Worm (Caenorhabditis elegans) whole organism, young adult: ENCODE data around the gene tmbi-4.
A peak's percentile ranks its signal among the peaks of the same experiment; 100 is the strongest.

Experiments
- B0019.2 ChIP-seq: fragments of 200-800 bp; sonication (Bioruptor generic); conservative IDR thresholded peaks from 2 replicates; pipeline ENCODE4 v1.3.6; 2022; ENCODE audit warnings: missing genetic modification reagents, missing genetic modification characterization, missing compliant biosample characterization
- B0035.1 ChIP-seq: sonication (generic microtip); optimal IDR thresholded peaks from 2 replicates; lab custom pipeline; 2016; ENCODE audit warnings: missing genetic modification characterization, mild to moderate bottlenecking, missing compliant biosample characterization, missing genotype, missing genetic modification reagents
- C17E4.6 ChIP-seq: fragments of 200-800 bp; sonication (Bioruptor generic); IDR thresholded peaks from 2 replicates; pipeline ENCODE4 v1.3.6; 2022; ENCODE audit warnings: missing genetic modification reagents, missing genetic modification characterization, missing compliant biosample characterization
- F10E7.11 ChIP-seq: sonication (generic microtip); optimal IDR thresholded peaks from 2 replicates; lab custom pipeline; 2017; ENCODE audit warnings: mild to moderate bottlenecking, missing genetic modification characterization, moderate library complexity, missing compliant biosample characterization
- F39B2.1 ChIP-seq: fragments of 200-800 bp; sonication (Bioruptor generic); IDR thresholded peaks from 2 replicates; pipeline ENCODE4 v1.3.6; 2022; ENCODE audit warnings: missing genetic modification reagents, missing genetic modification characterization, missing compliant biosample characterization
- F52B5.7 ChIP-seq: sonication (generic microtip); optimal IDR thresholded peaks from 2 replicates; lab custom pipeline; 2016; ENCODE audit warnings: mild to moderate bottlenecking, missing genetic modification characterization, missing compliant biosample characterization
- K11D2.4 ChIP-seq: fragments of 200-800 bp; sonication (Bioruptor generic); IDR thresholded peaks from 2 replicates; pipeline ENCODE4 v1.3.6; 2022; ENCODE audit warnings: missing genetic modification reagents, missing genetic modification characterization, missing compliant biosample characterization
- K12H6.12 ChIP-seq: fragments of 200-800 bp; sonication (Bioruptor generic); optimal IDR thresholded peaks from 2 replicates; lab custom pipeline; 2018; ENCODE audit warnings: mild to moderate bottlenecking, missing genetic modification characterization, missing compliant biosample characterization
- aptf-3 ChIP-seq: fragments of 200-800 bp; sonication (Bioruptor generic); IDR thresholded peaks from 2 replicates; pipeline ENCODE4 v1.3.6; 2022; ENCODE audit warnings: missing genetic modification characterization, missing compliant biosample characterization
- athp-1 ChIP-seq: sonication (generic microtip); optimal IDR thresholded peaks from 2 replicates; lab custom pipeline; 2017; ENCODE audit warnings: mild to moderate bottlenecking, missing genetic modification characterization, missing compliant biosample characterization
- attf-3 ChIP-seq: fragments of 200-800 bp; sonication (Bioruptor generic); conservative IDR thresholded peaks from 2 replicates; pipeline ENCODE4 v1.3.6; 2022; ENCODE audit warnings: missing genetic modification reagents, missing genetic modification characterization, missing compliant biosample characterization
- attf-6 ChIP-seq: fragments of 200-800 bp; sonication (Bioruptor generic); IDR thresholded peaks from 2 replicates; pipeline ENCODE4 v1.3.6; 2022; ENCODE audit warnings: missing genetic modification reagents, missing genetic modification characterization, missing compliant biosample characterization
- bed-1 ChIP-seq: fragments of 200-800 bp; sonication (Bioruptor generic); IDR thresholded peaks from 2 replicates; pipeline ENCODE4 v1.3.6; 2022; ENCODE audit warnings: missing genetic modification reagents, missing genetic modification characterization, missing compliant biosample characterization
- ceh-27 ChIP-seq: fragments of 200-800 bp; sonication (Bioruptor generic); optimal IDR thresholded peaks from 2 replicates; lab custom pipeline; 2018; ENCODE audit warnings: mild to moderate bottlenecking, missing genetic modification characterization, moderate library complexity, missing compliant biosample characterization
- ceh-91 ChIP-seq: fragments of 200-800 bp; sonication (Bioruptor generic); IDR thresholded peaks from 2 replicates; pipeline ENCODE4 v1.3.6; 2022; ENCODE audit warnings: missing genetic modification reagents, missing genetic modification characterization, missing compliant biosample characterization
- dpff-1 ChIP-seq: sonication (generic microtip); optimal IDR thresholded peaks from 2 replicates; lab custom pipeline; 2017; ENCODE audit warnings: mild to moderate bottlenecking, missing genetic modification characterization, missing compliant biosample characterization
- egrh-3 ChIP-seq: fragments of 200-800 bp; sonication (Bioruptor generic); IDR thresholded peaks from 2 replicates; pipeline ENCODE4 v1.3.6; 2022; ENCODE audit warnings: missing genetic modification reagents, missing genetic modification characterization, missing compliant biosample characterization
- ekl-4 ChIP-seq: fragments of 200-800 bp; sonication (Bioruptor generic); IDR thresholded peaks from 2 replicates; pipeline ENCODE4 v1.3.6; 2022; ENCODE audit warnings: missing genetic modification reagents, missing genetic modification characterization, missing compliant biosample characterization
- fkh-3 ChIP-seq: sonication (generic microtip); optimal IDR thresholded peaks from 2 replicates; lab custom pipeline; 2016; ENCODE audit warnings: mild to moderate bottlenecking, missing genetic modification characterization, missing compliant biosample characterization
- hmg-1.2 ChIP-seq: fragments of 200-800 bp; sonication (Bioruptor generic); IDR thresholded peaks from 2 replicates; pipeline ENCODE4 v1.3.6; 2022; ENCODE audit warnings: missing genetic modification reagents, missing genetic modification characterization, missing compliant biosample characterization
- hmg-20 ChIP-seq: fragments of 200-800 bp; sonication (Bioruptor generic); IDR thresholded peaks from 2 replicates; pipeline ENCODE4 v1.3.6; 2022; ENCODE audit warnings: missing genetic modification reagents, missing genetic modification characterization, missing compliant biosample characterization
- let-526 ChIP-seq: fragments of 200-800 bp; sonication (Bioruptor generic); IDR thresholded peaks from 2 replicates; pipeline ENCODE4 v1.3.6; 2022; ENCODE audit warnings: missing genetic modification reagents, missing genetic modification characterization, missing compliant biosample characterization
- let-607 ChIP-seq, 2 experiments: fragments of 200-800 bp in 1 of 2; sonication (Bioruptor generic) in 1 of 2; sonication (generic microtip) in 1 of 2; optimal IDR thresholded peaks; 2 replicates each; lab custom pipeline; 2016 to 2018; ENCODE audit warnings: mild to moderate bottlenecking in 2 of 2, missing compliant biosample characterization in 2 of 2, missing genetic modification characterization in 2 of 2, moderate library complexity in 2 of 2, missing genotype in 1 of 2
- madf-3 ChIP-seq: fragments of 200-800 bp; sonication (Bioruptor generic); IDR thresholded peaks from 2 replicates; pipeline ENCODE4 v1.3.6; 2022; ENCODE audit warnings: missing genetic modification reagents, missing genetic modification characterization, missing compliant biosample characterization
- mel-28 ChIP-seq: sonication (generic microtip); optimal IDR thresholded peaks from 2 replicates; lab custom pipeline; 2016; ENCODE audit warnings: borderline replicate concordance, mild to moderate bottlenecking, missing genetic modification characterization, missing compliant biosample characterization
- nfya-2 ChIP-seq: fragments of 200-800 bp; sonication (Bioruptor generic); IDR thresholded peaks from 2 replicates; pipeline ENCODE4 v1.3.6; 2022; ENCODE audit warnings: missing genetic modification reagents, missing genetic modification characterization, missing compliant biosample characterization
- nhr-120 ChIP-seq: fragments of 200-800 bp; sonication (Bioruptor generic); IDR thresholded peaks from 2 replicates; pipeline ENCODE4 v1.3.6; 2022; ENCODE audit warnings: missing genetic modification characterization, missing compliant biosample characterization
- somi-1 ChIP-seq: fragments of 200-800 bp; sonication (Bioruptor generic); optimal IDR thresholded peaks from 2 replicates; lab custom pipeline; 2018; ENCODE audit warnings: mild to moderate bottlenecking, missing genetic modification characterization, missing compliant biosample characterization
- tbx-9 ChIP-seq: sonication (generic microtip); optimal IDR thresholded peaks from 2 replicates; lab custom pipeline; 2016; ENCODE audit warnings: borderline replicate concordance, missing genetic modification characterization, inconsistent platforms, missing compliant biosample characterization
- unc-62 ChIP-seq: fragments of 150-350 bp; optimal IDR thresholded peaks from 2 replicates; lab custom pipeline; 2014; ENCODE audit warnings: missing biosample characterization, missing genetic modification reagents, missing genetic modification characterization
- zfh-2 ChIP-seq: fragments of 200-800 bp; sonication (Bioruptor generic); conservative IDR thresholded peaks from 2 replicates; pipeline ENCODE4 v1.3.6; 2022; ENCODE audit warnings: missing genetic modification reagents, missing genetic modification characterization, missing compliant biosample characterization
- zim-3 ChIP-seq: sonication (generic microtip); optimal IDR thresholded peaks from 2 replicates; lab custom pipeline; 2017; ENCODE audit warnings: mild to moderate bottlenecking, missing genetic modification characterization, moderate library complexity, missing compliant biosample characterization
- ztf-22 ChIP-seq: fragments of 200-800 bp; sonication (Bioruptor generic); optimal IDR thresholded peaks from 2 replicates; lab custom pipeline; 2018; ENCODE audit warnings: mild to moderate bottlenecking, missing genetic modification characterization, moderate library complexity, missing compliant biosample characterization
- ztf-25 ChIP-seq: fragments of 200-800 bp; sonication (Bioruptor generic); IDR thresholded peaks from 2 replicates; pipeline ENCODE4 v1.3.6; 2022; ENCODE audit warnings: missing genetic modification reagents, missing genetic modification characterization, missing compliant biosample characterization

tmbi-4 gene

DNA sequence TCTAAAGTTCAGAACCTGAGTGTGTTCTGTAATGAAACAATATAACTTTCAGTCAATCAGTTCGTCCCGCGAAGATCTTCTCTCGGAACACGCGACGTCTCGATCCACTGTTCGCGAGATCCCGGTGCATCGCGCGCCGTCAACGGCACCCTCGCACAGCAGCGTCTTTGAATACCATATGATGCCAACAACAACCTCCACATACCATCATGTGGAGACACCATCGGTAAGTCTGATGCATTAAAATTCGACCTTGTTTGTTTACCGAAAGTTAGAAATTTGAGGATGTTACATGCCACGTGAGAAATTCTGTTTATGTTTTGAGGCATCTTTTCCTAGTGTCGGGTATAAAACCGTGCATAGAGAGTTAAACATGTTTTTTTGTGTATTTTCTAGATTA, 46.9 kb upstream of the tmbi-4 start:
- TF ChIP-seq attf-6, result no peak
- TF ChIP-seq zfh-2 (GFP tag; lab: Robert Waterston, UW), result 0 out of 2 replicates have a peak, but pooled peaks have one; percentile 17
- TF ChIP-seq, all 124 proteins: peak for 1

DNA sequence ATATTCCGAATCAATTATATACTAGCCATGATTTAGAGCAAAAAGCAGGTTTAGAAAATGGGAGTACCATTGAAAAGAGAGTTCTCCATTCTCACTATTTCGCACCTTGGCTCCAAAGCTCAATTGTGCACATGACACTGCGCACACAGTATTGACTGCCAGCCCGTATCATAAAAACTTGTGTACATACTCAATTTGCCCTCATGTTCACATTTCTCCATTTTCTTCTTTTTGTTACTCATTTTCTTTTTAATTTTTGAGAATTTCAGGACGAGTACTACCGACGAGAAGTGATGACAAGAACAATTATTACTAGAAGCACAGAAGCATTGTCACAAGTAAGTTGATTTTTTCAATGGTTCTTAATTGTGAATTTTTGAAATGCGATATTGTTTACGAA, 46.1 kb upstream of the tmbi-4 start:
- TF ChIP-seq F39B2.1 (GFP tag; lab: Robert Waterston, UW) (no peak), F10E7.11 (tag; lab: Kevin White, UChicago) (no peak), hmg-1.2 (no peak), K11D2.4 (GFP tag; lab: Robert Waterston, UW) (no peak), zim-3 (tag; lab: Kevin White, UChicago) (no peak), zfh-2 (GFP tag; lab: Robert Waterston, UW) (no peak), let-607 (tag; optimal IDR thresholded peaks at IDR 0.05; lab: Kevin White, UChicago) (no peak), nfya-2 (no peak), B0035.1 (no peak), dpff-1 (tag; lab: Kevin White, UChicago) (no peak), somi-1 (GFP tag; lab: Kevin White, UChicago) (no peak), unc-62 (no peak), hmg-20 (GFP tag; lab: Robert Waterston, UW) (no peak)

DNA sequence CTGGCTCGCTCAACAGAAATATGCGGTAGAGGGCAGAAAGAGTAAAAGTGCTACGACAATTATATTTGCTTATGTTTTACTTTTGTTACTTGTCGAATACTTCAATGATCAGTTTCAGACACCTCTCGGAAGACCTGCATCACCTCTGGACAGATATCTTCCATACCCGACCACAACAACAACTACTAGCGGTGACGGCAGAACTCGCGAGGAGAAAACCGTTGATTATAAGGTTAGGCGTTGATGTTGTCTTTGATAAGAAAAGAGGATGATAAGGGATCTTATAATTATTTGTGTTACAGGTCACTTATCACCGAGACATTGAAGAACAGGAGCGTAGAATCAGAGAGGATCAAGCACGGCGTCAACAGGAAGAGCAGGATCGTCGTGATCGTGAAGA, 45.4 kb upstream of the tmbi-4 start:
- no peak for TF ChIP-seq F39B2.1 (GFP tag; lab: Robert Waterston, UW)
- TF ChIP-seq mel-28 (tag; lab: Kevin White, UChicago), result no peak
- no peak for TF ChIP-seq ztf-22 (GFP tag; lab: Kevin White, UChicago)
- no peak for TF ChIP-seq aptf-3 (GFP tag; lab: Robert Waterston, UW)
- TF ChIP-seq ekl-4 (GFP tag; lab: Robert Waterston, UW), result no peak
- no peak for TF ChIP-seq egrh-3 (GFP tag; lab: Robert Waterston, UW)
- no peak for TF ChIP-seq ztf-25 (GFP tag; lab: Robert Waterston, UW)
- TF ChIP-seq nhr-120 (GFP tag; lab: Robert Waterston, UW), result no peak
- no peak for TF ChIP-seq K12H6.12 (tag; lab: Kevin White, UChicago)
- TF ChIP-seq B0019.2 (GFP tag; lab: Robert Waterston, UW), result no peak
- TF ChIP-seq C17E4.6, result no peak
- no peak for TF ChIP-seq fkh-3 (tag; lab: Kevin White, UChicago)
- TF ChIP-seq let-526 (GFP tag; lab: Robert Waterston, UW), result no peak
- no peak for TF ChIP-seq bed-1 (GFP tag; lab: Robert Waterston, UW)
- no peak for TF ChIP-seq ceh-91 (GFP tag; lab: Robert Waterston, UW)
- TF ChIP-seq athp-1 (tag; lab: Kevin White, UChicago), result no peak
- no peak for TF ChIP-seq zim-3 (tag; lab: Kevin White, UChicago)
- TF ChIP-seq tbx-9 (tag; lab: Kevin White, UChicago), result no peak
- no peak for TF ChIP-seq attf-3
- TF ChIP-seq F52B5.7 (tag; lab: Kevin White, UChicago), result no peak

DNA sequence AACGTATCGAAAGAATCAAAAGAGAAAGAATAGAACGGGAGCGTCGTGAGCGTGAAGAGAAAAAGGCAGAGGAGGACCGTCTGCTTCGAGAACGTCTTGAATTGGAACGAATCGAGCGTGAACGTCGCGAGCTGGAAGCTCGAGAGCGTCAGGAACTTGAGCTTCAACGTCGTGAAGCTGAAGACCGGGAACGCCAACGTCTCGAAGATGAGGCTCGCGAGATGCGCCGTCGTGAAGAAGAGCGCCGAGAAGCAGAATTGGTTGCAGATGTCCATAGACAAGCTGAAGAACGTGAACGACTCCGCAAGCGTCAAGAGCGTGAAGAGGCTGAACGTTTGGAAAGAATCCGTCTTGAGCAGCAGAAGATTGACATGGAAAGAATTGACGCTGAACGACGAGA, 44.6 kb upstream of the tmbi-4 start:
- TF ChIP-seq zfh-2 (GFP tag; lab: Robert Waterston, UW) (peak; percentile 60; the same call in 1 of the 2 replicates), ztf-25 (GFP tag; lab: Robert Waterston, UW) (no peak)

DNA sequence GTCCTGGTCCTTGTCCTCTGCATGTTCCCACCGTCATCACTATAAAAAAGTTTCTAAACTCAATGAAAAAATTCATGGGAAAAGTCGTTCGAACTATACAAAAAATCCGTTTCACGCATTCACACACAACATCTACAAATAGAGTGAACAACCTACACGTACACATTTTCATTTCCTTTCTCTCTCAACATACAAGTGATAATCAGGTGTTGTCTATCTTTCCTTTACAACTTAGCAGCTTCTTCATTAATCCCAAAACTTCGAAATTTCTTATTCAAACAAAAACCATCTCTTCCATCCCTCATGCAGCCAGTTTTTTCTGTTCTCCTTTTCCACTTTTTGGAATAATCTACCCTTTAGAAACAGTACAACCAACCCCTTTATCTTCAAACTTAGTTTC, 42.6 kb upstream of the tmbi-4 start:
- TF ChIP-seq madf-3, result no peak
- no peak for TF ChIP-seq ceh-27 (GFP tag; lab: Kevin White, UChicago)
- TF ChIP-seq zim-3 (tag; lab: Kevin White, UChicago), result no peak
